Worm (Caenorhabditis elegans) whole organism, L1 larva: Measurements from ENCODE around the gene clec-119.

ENCODE experiments used
- C04F5.9 ChIP-seq: sonication (generic microtip); optimal IDR thresholded peaks from 2 replicates; lab custom pipeline; 2016; ENCODE audit warnings: missing genetic modification characterization, missing compliant biosample characterization
- F16B12.6 ChIP-seq: fragments of 150-350 bp; optimal IDR thresholded peaks from 2 replicates; lab custom pipeline; 2014; ENCODE audit warnings: missing biosample characterization, missing genetic modification characterization
- Y116A8C.19 ChIP-seq: sonication (generic microtip); optimal IDR thresholded peaks from 2 replicates; lab custom pipeline; 2016; ENCODE audit warnings: missing compliant biosample characterization, missing genetic modification characterization, borderline replicate concordance
- aha-1 ChIP-seq: fragments of 150-350 bp; optimal IDR thresholded peaks from 2 replicates; lab custom pipeline; 2014; ENCODE audit warnings: missing biosample characterization, missing genetic modification characterization
- alr-1 ChIP-seq: fragments of 200-800 bp; sonication (Bioruptor generic); optimal IDR thresholded peaks from 2 replicates; lab custom pipeline; 2018; ENCODE audit warnings: borderline replicate concordance, mild to moderate bottlenecking, missing genetic modification characterization, missing compliant biosample characterization
- ama-1 ChIP-seq: fragments of 150-350 bp; optimal IDR thresholded peaks from 2 replicates; lab custom pipeline; 2014
- blmp-1 ChIP-seq: fragments of 150-350 bp; optimal IDR thresholded peaks from 2 replicates; lab custom pipeline; 2014; ENCODE audit warnings: missing biosample characterization, missing genetic modification characterization
- ceh-63 ChIP-seq: fragments of 200-800 bp; sonication (Bioruptor generic); optimal IDR thresholded peaks from 2 replicates; lab custom pipeline; 2018; ENCODE audit warnings: mild to moderate bottlenecking, missing genetic modification characterization, missing compliant biosample characterization
- ceh-8 ChIP-seq: fragments of 200-800 bp; sonication (Bioruptor generic); optimal IDR thresholded peaks from 2 replicates; lab custom pipeline; 2018; ENCODE audit warnings: mild to moderate bottlenecking, missing genetic modification characterization, moderate library complexity, missing compliant biosample characterization
- ceh-82 ChIP-seq, 3 experiments: fragments of 150-350 bp in 1 of 3; sonication (generic microtip) in 2 of 3; optimal IDR thresholded peaks; 2 replicates each; lab custom pipeline; 2014 to 2017; ENCODE audit warnings: missing biosample characterization in 3 of 3, missing genetic modification characterization in 3 of 3
- ceh-90 ChIP-seq: sonication (generic microtip); optimal IDR thresholded peaks from 2 replicates; lab custom pipeline; 2016; ENCODE audit warnings: missing genetic modification characterization, missing compliant biosample characterization
- ces-1 ChIP-seq: fragments of 150-350 bp; optimal IDR thresholded peaks from 2 replicates; lab custom pipeline; 2014; ENCODE audit warnings: missing biosample characterization, missing genetic modification reagents, missing genetic modification characterization
- dsc-1 ChIP-seq: sonication (generic microtip); optimal IDR thresholded peaks from 2 replicates; lab custom pipeline; 2016; ENCODE audit warnings: mild to moderate bottlenecking, missing genetic modification characterization, missing compliant biosample characterization
- efl-1 ChIP-seq, 4 experiments: fragments of 150-350 bp; optimal IDR thresholded peaks in 3 of 4; peaks in 1 of 4; 1 replicate in 1 of 4; 2 replicates in 3 of 4; lab custom pipeline; 2014; ENCODE audit warnings: missing biosample characterization in 2 of 4, missing genetic modification characterization in 2 of 4, missing genetic modification reagents in 2 of 4
- efl-3 ChIP-seq: fragments of 200-800 bp; sonication (Bioruptor generic); optimal IDR thresholded peaks from 2 replicates; lab custom pipeline; 2018; ENCODE audit warnings: mild to moderate bottlenecking, missing genetic modification characterization, missing compliant biosample characterization
- egl-13 ChIP-seq: sonication (generic microtip); optimal IDR thresholded peaks from 2 replicates; lab custom pipeline; 2016; ENCODE audit warnings: missing genotype, missing genetic modification reagents, missing genetic modification characterization, missing compliant biosample characterization
- elt-2 ChIP-seq: sonication (generic microtip); optimal IDR thresholded peaks from 2 replicates; lab custom pipeline; 2016; ENCODE audit warnings: missing genetic modification characterization, mild to moderate bottlenecking, inconsistent platforms, missing compliant biosample characterization, missing genetic modification reagents
- elt-3 ChIP-seq, 6 experiments: fragments of 150-350 bp in 1 of 6; sonication (generic microtip); optimal IDR thresholded peaks; 2 replicates each; lab custom pipeline; 2017 to 2018; ENCODE audit warnings: missing biosample characterization in 6 of 6, missing genetic modification characterization in 6 of 6, inconsistent platforms in 1 of 6
- ets-5 ChIP-seq: fragments of 200-800 bp; sonication (Bioruptor generic); IDR thresholded peaks from 2 replicates; pipeline ENCODE4 v1.3.6; 2022; ENCODE audit warnings: missing genetic modification characterization, missing compliant biosample characterization
- fkh-10 ChIP-seq: sonication (generic microtip); optimal IDR thresholded peaks from 2 replicates; lab custom pipeline; 2017; ENCODE audit warnings: missing biosample characterization, missing genetic modification reagents, missing genetic modification characterization
- fkh-8 ChIP-seq: sonication (generic microtip); optimal IDR thresholded peaks from 2 replicates; lab custom pipeline; 2016; ENCODE audit warnings: mild to moderate bottlenecking, missing genetic modification characterization, missing compliant biosample characterization
- hpl-2 ChIP-seq: fragments of 150-350 bp; optimal IDR thresholded peaks from 2 replicates; lab custom pipeline; 2014; ENCODE audit warnings: missing biosample characterization, missing genetic modification reagents, missing genetic modification characterization
- irx-1 ChIP-seq: sonication (generic microtip); optimal IDR thresholded peaks from 2 replicates; lab custom pipeline; 2016; ENCODE audit warnings: missing genetic modification characterization, missing compliant biosample characterization
- isw-1 ChIP-seq: fragments of 200-800 bp; sonication (Bioruptor generic); IDR thresholded peaks from 2 replicates; pipeline ENCODE4 v1.3.6; 2022; ENCODE audit warnings: missing genetic modification characterization, missing compliant biosample characterization
- jun-1 ChIP-seq: fragments of 150-350 bp; optimal IDR thresholded peaks from 2 replicates; lab custom pipeline; 2014; ENCODE audit warnings: missing biosample characterization, missing genetic modification reagents, missing genetic modification characterization
- lin-14 ChIP-seq: fragments of 200-800 bp; sonication (Bioruptor generic); optimal IDR thresholded peaks from 2 replicates; lab custom pipeline; 2018; ENCODE audit warnings: mild to moderate bottlenecking, missing genetic modification characterization, moderate library complexity, missing compliant biosample characterization
- lir-3 ChIP-seq: sonication (generic microtip); optimal IDR thresholded peaks from 2 replicates; lab custom pipeline; 2016; ENCODE audit warnings: mild to moderate bottlenecking, missing genetic modification characterization, moderate library complexity, missing compliant biosample characterization; ENCODE audit not compliant: poor library complexity
- lsy-2 ChIP-seq, 2 experiments: fragments of 150-350 bp; optimal IDR thresholded peaks; 2 replicates each; lab custom pipeline; 2014; ENCODE audit warnings: missing biosample characterization in 2 of 2, missing genetic modification characterization in 2 of 2
- mep-1 ChIP-seq: fragments of 150-350 bp; optimal IDR thresholded peaks from 2 replicates; lab custom pipeline; 2014; ENCODE audit warnings: missing biosample characterization, missing genetic modification characterization
- nhr-28 ChIP-seq: fragments of 150-350 bp; optimal IDR thresholded peaks from 2 replicates; lab custom pipeline; 2014; ENCODE audit warnings: missing biosample characterization, missing genetic modification characterization
- nhr-47 ChIP-seq: sonication (generic microtip); optimal IDR thresholded peaks from 2 replicates; lab custom pipeline; 2016; ENCODE audit warnings: mild to moderate bottlenecking, missing genetic modification characterization, moderate library complexity, missing compliant biosample characterization
- nhr-71 ChIP-seq: sonication (generic microtip); optimal IDR thresholded peaks from 2 replicates; lab custom pipeline; 2016; ENCODE audit warnings: mild to moderate bottlenecking, missing genetic modification characterization, moderate library complexity, missing compliant biosample characterization
- nhr-76 ChIP-seq: sonication (generic microtip); optimal IDR thresholded peaks from 2 replicates; lab custom pipeline; 2017; ENCODE audit warnings: missing biosample characterization, missing genetic modification characterization
- nhr-84 ChIP-seq: sonication (generic microtip); optimal IDR thresholded peaks from 2 replicates; lab custom pipeline; 2017; ENCODE audit warnings: missing biosample characterization, missing genetic modification characterization
- nhr-85 ChIP-seq: sonication (generic microtip); peaks from one replicate; lab custom pipeline; 2016; ENCODE audit warnings: missing genetic modification characterization, inconsistent platforms, missing compliant biosample characterization
- nhr-90 ChIP-seq: sonication (generic microtip); optimal IDR thresholded peaks from 2 replicates; lab custom pipeline; 2016; ENCODE audit warnings: mild to moderate bottlenecking, missing genetic modification characterization, missing compliant biosample characterization; ENCODE audit not compliant: poor library complexity
- pag-3 ChIP-seq: sonication (generic microtip); optimal IDR thresholded peaks from 2 replicates; lab custom pipeline; 2017; ENCODE audit warnings: missing genetic modification characterization, mild to moderate bottlenecking, missing compliant biosample characterization, antibody characterized with exemption, borderline replicate concordance; ENCODE audit not compliant: insufficient read depth
- pax-3 ChIP-seq: fragments of 200-800 bp; sonication (Bioruptor generic); optimal IDR thresholded peaks from 2 replicates; lab custom pipeline; 2018; ENCODE audit warnings: mild to moderate bottlenecking, missing genetic modification characterization, moderate library complexity, missing compliant biosample characterization
- skn-1 ChIP-seq: fragments of 150-350 bp; optimal IDR thresholded peaks from 2 replicates; lab custom pipeline; 2014; ENCODE audit warnings: missing biosample characterization, missing genetic modification characterization
- snpc-4 ChIP-seq: fragments of 150-350 bp; optimal IDR thresholded peaks from 2 replicates; lab custom pipeline; 2014; ENCODE audit warnings: missing biosample characterization, missing genetic modification characterization
- snu-23 ChIP-seq: sonication (generic microtip); optimal IDR thresholded peaks from 2 replicates; lab custom pipeline; 2016; ENCODE audit warnings: missing genetic modification characterization, missing compliant biosample characterization
- sup-37 ChIP-seq: fragments of 200-800 bp; sonication (Bioruptor generic); optimal IDR thresholded peaks from 2 replicates; lab custom pipeline; 2018; ENCODE audit warnings: mild to moderate bottlenecking, missing genetic modification characterization, missing compliant biosample characterization
- swsn-7 ChIP-seq: sonication (generic microtip); optimal IDR thresholded peaks from 2 replicates; lab custom pipeline; 2016; ENCODE audit warnings: missing genetic modification characterization, missing compliant biosample characterization
- tbx-2 ChIP-seq: sonication (generic microtip); optimal IDR thresholded peaks from 2 replicates; lab custom pipeline; 2016; ENCODE audit warnings: missing genetic modification characterization, missing compliant biosample characterization
- tlp-1 ChIP-seq: fragments of 150-350 bp; optimal IDR thresholded peaks from 2 replicates; lab custom pipeline; 2014; ENCODE audit warnings: missing biosample characterization, missing genetic modification characterization
- unc-130 ChIP-seq: fragments of 150-350 bp; optimal IDR thresholded peaks from 2 replicates; lab custom pipeline; 2017; ENCODE audit warnings: missing biosample characterization, missing genetic modification characterization, inconsistent platforms
- unc-30 ChIP-seq: sonication (generic microtip); optimal IDR thresholded peaks from 2 replicates; lab custom pipeline; 2017; ENCODE audit warnings: missing biosample characterization, missing genetic modification characterization
- unc-62 ChIP-seq: fragments of 150-350 bp; optimal IDR thresholded peaks from 2 replicates; lab custom pipeline; 2014; ENCODE audit warnings: missing biosample characterization, missing genetic modification reagents, missing genetic modification characterization
- unc-86 ChIP-seq: sonication (generic microtip); optimal IDR thresholded peaks from 2 replicates; lab custom pipeline; 2016; ENCODE audit warnings: missing genetic modification characterization, missing compliant biosample characterization
- unc-98 ChIP-seq: fragments of 200-800 bp; sonication (Bioruptor generic); IDR thresholded peaks from 2 replicates; pipeline ENCODE4 v1.3.6; 2022; ENCODE audit warnings: missing genetic modification characterization, missing compliant biosample characterization
- vab-15 ChIP-seq: sonication (generic microtip); optimal IDR thresholded peaks from 2 replicates; lab custom pipeline; 2017; ENCODE audit warnings: missing genotype, mild to moderate bottlenecking, missing genetic modification characterization, missing compliant biosample characterization
- ztf-11 ChIP-seq, 2 experiments: sonication (generic microtip); optimal IDR thresholded peaks; 2 replicates each; lab custom pipeline; 2016 to 2017; ENCODE audit warnings: missing genetic modification characterization in 2 of 2, missing biosample characterization in 1 of 2, missing compliant biosample characterization in 1 of 2
- ztf-4 ChIP-seq: fragments of 150-350 bp; optimal IDR thresholded peaks from 2 replicates; lab custom pipeline; 2014; ENCODE audit warnings: missing biosample characterization, missing genetic modification characterization

clec-119 gene

DNA sequence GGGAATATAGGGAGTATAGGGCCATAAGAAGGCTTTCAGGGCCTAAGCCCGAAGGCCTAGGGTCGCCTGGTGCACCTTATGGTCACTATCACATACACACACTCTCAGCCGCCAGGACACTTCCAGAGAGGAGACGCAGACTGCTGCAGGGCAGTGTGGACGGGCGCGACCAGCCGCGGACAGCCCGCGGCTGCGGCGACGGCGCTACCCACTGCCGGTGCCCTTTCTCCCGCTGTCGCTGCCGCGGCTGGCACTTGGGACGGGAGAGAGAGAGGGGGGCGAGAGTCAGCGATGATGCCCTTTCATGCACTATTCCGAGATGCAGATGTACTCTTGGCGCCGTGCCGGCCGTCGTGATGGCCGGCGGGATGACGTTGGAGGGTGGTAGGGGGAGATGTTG lies 17.9 kb upstream of the clec-119 start:
- TF ChIP-seq fkh-8 (peak; percentile 28), nhr-84 (tag; lab: Kevin White, UChicago) (no peak), vab-15 (tag; lab: Kevin White, UChicago) (no peak), tbx-2 (tag; lab: Kevin White, UChicago) (no peak), jun-1 (peak; percentile 24), isw-1 (GFP tag; lab: Robert Waterston, UW) (no peak), ama-1 (lab: Kevin White, UChicago) (no peak), nhr-47 (tag; lab: Kevin White, UChicago) (peak; percentile 46), pax-3 (tag; lab: Kevin White, UChicago) (no peak), snu-23 (GFP tag; lab: Kevin White, UChicago) (peak; percentile 20), ets-5 (GFP tag; lab: Robert Waterston, UW) (no peak), C04F5.9 (tag; lab: Kevin White, UChicago) (no peak), elt-3 (tag; optimal IDR thresholded peaks at IDR 0.05; lab: Kevin White, UChicago) (no peak), ztf-4 (tag; lab: Kevin White, UChicago) (no peak), unc-86 (tag; lab: Kevin White, UChicago) (peak; percentile 23), ztf-11 (tag; optimal IDR thresholded peaks at IDR 0.05; lab: Kevin White, UChicago) (peak in 1 of 2 experiments; percentile 43), nhr-28 (tag; lab: Kevin White, UChicago) (no peak), snpc-4 (tag; lab: Kevin White, UChicago) (no peak), Y116A8C.19 (tag; lab: Kevin White, UChicago) (no peak), elt-2 (tag; lab: Kevin White, UChicago) (no peak), efl-3 (GFP tag; lab: Kevin White, UChicago) (no peak), unc-62 (no peak), egl-13 (tag; lab: Kevin White, UChicago) (peak; percentile 21), F16B12.6 (no peak), ceh-82 (tag; optimal IDR thresholded peaks at IDR 0.05; lab: Kevin White, UChicago) (peak in 1 of 3 experiments; percentile 68), alr-1 (no peak), lin-14 (GFP tag; lab: Kevin White, UChicago) (peak; percentile 67), efl-1 (optimal IDR thresholded peaks at IDR 0.05; lab: Kevin White, UChicago) (peak in 1 of 2 experiments; percentile 5), efl-1 (GFP tag; optimal IDR thresholded peaks at IDR 0.05 in 1 of 2; lab: Kevin White, UChicago) (peak in 1 of 2 experiments; percentile 34), sup-37 (GFP tag; lab: Kevin White, UChicago) (no peak), blmp-1 (peak; percentile 54), aha-1 (tag; lab: Kevin White, UChicago) (no peak), swsn-7 (tag; lab: Kevin White, UChicago) (peak; percentile 35), lir-3 (tag; lab: Kevin White, UChicago) (no peak), nhr-71 (tag; lab: Kevin White, UChicago) (peak; percentile 23), nhr-85 (no peak), fkh-10 (GFP tag; lab: Kevin White, UChicago) (peak; percentile 29), irx-1 (tag; lab: Kevin White, UChicago) (no peak), mep-1 (tag; lab: Kevin White, UChicago) (peak; percentile 14), unc-30 (no peak), nhr-90 (no peak), skn-1 (peak; percentile 46), pag-3 (no peak), dsc-1 (tag; lab: Kevin White, UChicago) (no peak), ces-1 (GFP tag; lab: Kevin White, UChicago) (no peak), lsy-2 (tag; optimal IDR thresholded peaks at IDR 0.05; lab: Kevin White, UChicago) (peak in 1 of 2 experiments; percentile 6), hpl-2 (GFP tag; lab: Kevin White, UChicago) (no peak), nhr-76 (tag; lab: Kevin White, UChicago) (no peak), ceh-8 (GFP tag; lab: Kevin White, UChicago) (peak; percentile 92), unc-130 (tag; lab: Kevin White, UChicago) (no peak), tlp-1 (tag; lab: Kevin White, UChicago) (no peak), ceh-63 (GFP tag; lab: Kevin White, UChicago) (no peak), ceh-90 (tag; lab: Kevin White, UChicago) (no peak), unc-98 (GFP tag; lab: Robert Waterston, UW) (no peak)
